Fruit fly (Drosophila melanogaster) whole organism, embryonic: ENCODE results near the gene CG13365.
A peak's percentile ranks its signal among the peaks of the same experiment; 100 is the strongest.

Experiments used
- Aef1 ChIP-seq: fragments of 200-800 bp; sonication (Bioruptor generic); IDR thresholded peaks from 3 replicates; pipeline ENCODE4 v1.3.6; 2022; ENCODE audit warnings: missing biosample characterization, missing genetic modification characterization
- Asciz ChIP-seq: fragments of 200-800 bp; sonication (Bioruptor generic); optimal IDR thresholded peaks from 2 replicates; lab custom pipeline; 2017; ENCODE audit warnings: missing biosample characterization, mild to moderate bottlenecking, missing genetic modification characterization, missing genetic modification reagents
- C15 ChIP-seq: fragments of 200-800 bp; sonication (Bioruptor generic); IDR thresholded peaks from 3 replicates; pipeline ENCODE4 v1.3.6; 2022; ENCODE audit warnings: missing biosample characterization, missing genetic modification characterization
- CG11093 ChIP-seq: fragments of 200-800 bp; sonication (Bioruptor generic); IDR thresholded peaks from 3 replicates; pipeline ENCODE4 v1.3.6; 2022; ENCODE audit warnings: missing biosample characterization, missing genetic modification characterization
- CG12071 ChIP-seq: fragments of 200-800 bp; sonication (Bioruptor generic); optimal IDR thresholded peaks from 3 replicates; lab custom pipeline; 2018; ENCODE audit warnings: missing biosample characterization, mild to moderate bottlenecking, missing genetic modification characterization
- CG12299 ChIP-seq: fragments of 200-800 bp; sonication (Bioruptor generic); optimal IDR thresholded peaks from 2 replicates; lab custom pipeline; 2018; ENCODE audit warnings: missing biosample characterization, mild to moderate bottlenecking, missing genetic modification characterization
- CG13287 ChIP-seq: fragments of 200-800 bp; sonication (Bioruptor generic); IDR thresholded peaks from 2 replicates; pipeline ENCODE4 v1.3.6; 2022; ENCODE audit warnings: missing biosample characterization, missing genetic modification characterization; ENCODE audit not compliant: partially characterized antibody
- CG13775 ChIP-seq: fragments of 200-800 bp; sonication (Bioruptor generic); optimal IDR thresholded peaks from 3 replicates; lab custom pipeline; 2017; ENCODE audit warnings: missing biosample characterization, mild to moderate bottlenecking, missing genetic modification characterization
- CG13894 ChIP-seq: fragments of 200-800 bp; sonication (Bioruptor generic); optimal IDR thresholded peaks from 3 replicates; lab custom pipeline; 2018; ENCODE audit warnings: missing biosample characterization, mild to moderate bottlenecking, missing genetic modification characterization, moderate library complexity
- CG14441 ChIP-seq: fragments of 200-800 bp; sonication (Bioruptor generic); IDR thresholded peaks from 2 replicates; pipeline ENCODE4 v1.3.6; 2022; ENCODE audit warnings: missing biosample characterization, missing genetic modification characterization
- CG15073 ChIP-seq: fragments of 200-800 bp; sonication (Bioruptor generic); optimal IDR thresholded peaks from 2 replicates; lab custom pipeline; 2016; ENCODE audit warnings: missing biosample characterization, missing genetic modification characterization
- CG15514 ChIP-seq: fragments of 200-800 bp; sonication (Bioruptor generic); optimal IDR thresholded peaks from 3 replicates; lab custom pipeline; 2017; ENCODE audit warnings: missing biosample characterization, missing genetic modification characterization, mild to moderate bottlenecking, moderate library complexity, missing genetic modification reagents
- CG17612 ChIP-seq: fragments of 200-800 bp; sonication (Bioruptor generic); IDR thresholded peaks from 2 replicates; pipeline ENCODE4 v1.3.6; 2022; ENCODE audit warnings: missing biosample characterization, missing genetic modification characterization
- CG1792 ChIP-seq: fragments of 200-800 bp; sonication (Bioruptor generic); optimal IDR thresholded peaks from 2 replicates; lab custom pipeline; 2016; ENCODE audit warnings: missing biosample characterization, missing genetic modification characterization
- CG2199 ChIP-seq: fragments of 200-800 bp; sonication (Bioruptor generic); IDR thresholded peaks from 3 replicates; pipeline ENCODE4 v1.3.6; 2022; ENCODE audit warnings: missing biosample characterization, missing genetic modification characterization
- CG3163 ChIP-seq: fragments of 200-800 bp; sonication (Bioruptor generic); optimal IDR thresholded peaks from 3 replicates; lab custom pipeline; 2016; ENCODE audit warnings: missing biosample characterization, missing genetic modification characterization
- CG33557 ChIP-seq: fragments of 200-800 bp; sonication (Bioruptor generic); optimal IDR thresholded peaks from 2 replicates; lab custom pipeline; 2019; ENCODE audit warnings: missing biosample characterization, mild to moderate bottlenecking, missing genetic modification characterization, moderate library complexity
- CG4360 ChIP-seq: fragments of 200-800 bp; sonication (Bioruptor generic); IDR thresholded peaks from 2 replicates; pipeline ENCODE4 v1.3.6; 2022; ENCODE audit warnings: missing biosample characterization, missing genetic modification characterization
- CG4404 ChIP-seq: fragments of 200-800 bp; sonication (Bioruptor generic); IDR thresholded peaks from 2 replicates; pipeline ENCODE4 v1.3.6; 2022; ENCODE audit warnings: missing biosample characterization, missing genetic modification characterization
- CG7372 ChIP-seq: fragments of 200-800 bp; sonication (Bioruptor generic); IDR thresholded peaks from 2 replicates; pipeline ENCODE4 v1.3.6; 2022; ENCODE audit warnings: missing biosample characterization, missing genetic modification characterization
- CG7556 ChIP-seq: fragments of 200-800 bp; sonication (Bioruptor generic); optimal IDR thresholded peaks from 2 replicates; lab custom pipeline; 2017; ENCODE audit warnings: missing biosample characterization, mild to moderate bottlenecking, missing genetic modification characterization
- CG8089 ChIP-seq: fragments of 200-800 bp; sonication (Bioruptor generic); optimal IDR thresholded peaks from 3 replicates; lab custom pipeline; 2016; ENCODE audit warnings: missing biosample characterization, missing genetic modification characterization
- CG9609 ChIP-seq: fragments of 200-800 bp; sonication (Bioruptor generic); optimal IDR thresholded peaks from 3 replicates; lab custom pipeline; 2016; ENCODE audit warnings: missing biosample characterization, missing genetic modification characterization
- CkIIα-i1 ChIP-seq: fragments of 200-800 bp; sonication (Bioruptor generic); IDR thresholded peaks from 2 replicates; pipeline ENCODE4 v1.3.6; 2022; ENCODE audit warnings: missing biosample characterization, missing genetic modification characterization
- CrebB ChIP-seq: fragments of 200-800 bp; sonication (Bioruptor generic); optimal IDR thresholded peaks from 3 replicates; lab custom pipeline; 2018; ENCODE audit warnings: missing biosample characterization, mild to moderate bottlenecking, missing genetic modification characterization
- Dek ChIP-seq: fragments of 200-800 bp; sonication (Bioruptor generic); optimal IDR thresholded peaks from 3 replicates; lab custom pipeline; 2019; ENCODE audit warnings: missing biosample characterization, mild to moderate bottlenecking, missing genetic modification characterization, moderate library complexity
- E2f1 ChIP-seq: fragments of 200-800 bp; sonication (Bioruptor generic); IDR thresholded peaks from 2 replicates; pipeline ENCODE4 v1.3.6; 2022; ENCODE audit warnings: missing biosample characterization, missing genetic modification characterization
- Ets65A ChIP-seq: fragments of 200-800 bp; sonication (Bioruptor generic); peaks from one replicate; lab custom pipeline; 2016; ENCODE audit warnings: missing biosample characterization, missing genetic modification characterization
- HLH3B ChIP-seq: fragments of 200-800 bp; sonication (Bioruptor generic); IDR thresholded peaks from 2 replicates; pipeline ENCODE4 v1.3.6; 2022; ENCODE audit warnings: missing biosample characterization, missing genetic modification characterization
- Hand ChIP-seq: fragments of 200-800 bp; sonication (Bioruptor generic); optimal IDR thresholded peaks from 2 replicates; lab custom pipeline; 2017; ENCODE audit warnings: mild to moderate bottlenecking, missing biosample characterization, missing genetic modification reagents, missing genetic modification characterization
- Hr3 ChIP-seq: fragments of 200-800 bp; sonication (Bioruptor generic); optimal IDR thresholded peaks from 3 replicates; lab custom pipeline; 2016; ENCODE audit warnings: missing biosample characterization, missing genetic modification characterization
- Kr ChIP-seq: fragments of 200-800 bp; sonication (Bioruptor generic); optimal IDR thresholded peaks from 2 replicates; lab custom pipeline; 2017; ENCODE audit warnings: missing biosample characterization, mild to moderate bottlenecking, missing genetic modification characterization
- MESR4 ChIP-seq: fragments of 200-800 bp; sonication (Bioruptor generic); optimal IDR thresholded peaks from 2 replicates; lab custom pipeline; 2018; ENCODE audit warnings: missing biosample characterization, mild to moderate bottlenecking, missing genetic modification characterization, moderate library complexity
- MTF-1 ChIP-seq: fragments of 200-800 bp; sonication (Bioruptor generic); optimal IDR thresholded peaks from 2 replicates; lab custom pipeline; 2018; ENCODE audit warnings: missing biosample characterization, mild to moderate bottlenecking, missing genetic modification characterization, borderline replicate concordance
- NC2α ChIP-seq: fragments of 200-800 bp; sonication (Bioruptor generic); optimal IDR thresholded peaks from 2 replicates; lab custom pipeline; 2016; ENCODE audit warnings: missing biosample characterization, missing genetic modification characterization
- Nf-YB ChIP-seq: fragments of 200-800 bp; sonication (Bioruptor generic); optimal IDR thresholded peaks from 3 replicates; lab custom pipeline; 2019; ENCODE audit warnings: missing biosample characterization, mild to moderate bottlenecking, missing genetic modification characterization, moderate library complexity
- YL-1 ChIP-seq: fragments of 200-800 bp; sonication (Bioruptor generic); optimal IDR thresholded peaks from 3 replicates; lab custom pipeline; 2017; ENCODE audit warnings: missing biosample characterization, mild to moderate bottlenecking, missing genetic modification characterization
- da ChIP-seq: fragments of 200-800 bp; sonication (Bioruptor generic); optimal IDR thresholded peaks from 2 replicates; lab custom pipeline; 2016; ENCODE audit warnings: missing biosample characterization, missing genetic modification characterization
- dm ChIP-seq: fragments of 200-800 bp; sonication (Bioruptor generic); optimal IDR thresholded peaks from 3 replicates; lab custom pipeline; 2016; ENCODE audit warnings: missing biosample characterization, missing genetic modification characterization
- dmrt11E ChIP-seq: fragments of 200-800 bp; sonication (Bioruptor generic); optimal IDR thresholded peaks from 3 replicates; lab custom pipeline; 2018; ENCODE audit warnings: missing biosample characterization, mild to moderate bottlenecking, missing genetic modification characterization, moderate library complexity
- esg ChIP-seq: fragments of 200-800 bp; sonication (Bioruptor generic); conservative IDR thresholded peaks from 2 replicates; pipeline ENCODE4 v1.3.6; 2022; ENCODE audit warnings: missing biosample characterization, missing genetic modification characterization
- gcm ChIP-seq: fragments of 200-800 bp; sonication (Bioruptor generic); optimal IDR thresholded peaks from 2 replicates; lab custom pipeline; 2019; ENCODE audit warnings: missing biosample characterization, mild to moderate bottlenecking, missing genetic modification characterization, moderate library complexity
- grn ChIP-seq: fragments of 200-800 bp; sonication (Bioruptor generic); optimal IDR thresholded peaks from 3 replicates; lab custom pipeline; 2017; ENCODE audit warnings: missing biosample characterization, missing genetic modification characterization
- gsb ChIP-seq: fragments of 200-800 bp; sonication (Bioruptor generic); IDR thresholded peaks from 2 replicates; pipeline ENCODE4 v1.3.6; 2022; ENCODE audit warnings: missing biosample characterization, missing genetic modification characterization
- gsb-n ChIP-seq: fragments of 200-800 bp; sonication (Bioruptor generic); optimal IDR thresholded peaks from 3 replicates; lab custom pipeline; 2018; ENCODE audit warnings: missing biosample characterization, mild to moderate bottlenecking, missing genetic modification characterization
- hth ChIP-seq: fragments of >200 bp; optimal IDR thresholded peaks from 2 replicates; lab custom pipeline; 2017; ENCODE audit warnings: inconsistent platforms
- inv ChIP-seq: fragments of 200-800 bp; sonication (Bioruptor generic); IDR thresholded peaks from 2 replicates; pipeline ENCODE4 v1.3.6; 2022; ENCODE audit warnings: missing biosample characterization, missing genetic modification characterization; ENCODE audit not compliant: partially characterized antibody
- kni ChIP-seq: fragments of 200-800 bp; sonication (Bioruptor generic); optimal IDR thresholded peaks from 3 replicates; lab custom pipeline; 2017; ENCODE audit warnings: mild to moderate bottlenecking, missing biosample characterization, missing genetic modification reagents, missing genetic modification characterization
- pho ChIP-seq: fragments of 200-800 bp; sonication (Bioruptor generic); optimal IDR thresholded peaks from 2 replicates; lab custom pipeline; 2016; ENCODE audit warnings: missing biosample characterization, missing genetic modification characterization
- seq ChIP-seq: fragments of 200-800 bp; sonication (Bioruptor generic); IDR thresholded peaks from 2 replicates; pipeline ENCODE4 v1.3.6; 2022; ENCODE audit warnings: missing biosample characterization, missing genetic modification characterization
- ssp ChIP-seq: fragments of 200-800 bp; sonication (Bioruptor generic); IDR thresholded peaks from 2 replicates; pipeline ENCODE4 v1.3.6; 2022; ENCODE audit warnings: missing biosample characterization, missing genetic modification characterization
- vvl ChIP-seq: fragments of 200-800 bp; sonication (Bioruptor generic); IDR thresholded peaks from 2 replicates; pipeline ENCODE4 v1.3.6; 2022; ENCODE audit warnings: missing biosample characterization, missing genetic modification characterization

The CG13365 gene

DNA sequence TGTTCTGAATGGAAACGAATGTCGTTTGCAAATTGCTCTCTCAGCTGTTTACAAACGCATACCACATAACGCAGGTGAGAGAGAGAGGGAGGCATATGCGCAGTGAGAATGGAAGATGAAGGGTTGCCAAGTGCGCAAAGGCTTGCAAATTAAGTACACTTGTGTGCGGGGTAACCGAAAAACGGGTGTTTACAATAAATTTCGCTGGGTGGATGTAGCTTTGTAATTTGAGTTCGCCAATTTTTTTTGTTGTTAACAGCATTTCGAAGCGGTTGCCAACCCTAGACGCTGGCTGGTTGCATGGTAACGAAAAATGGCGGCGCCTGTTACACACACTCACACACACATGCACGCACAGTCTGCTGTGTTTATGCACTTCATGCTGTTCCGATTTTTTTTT, 33.9 kb upstream of the CG13365 start (continued):
- peak; percentile 89 for TF ChIP-seq YL-1 (GFP tag; lab: Kevin White, UChicago)
- TF ChIP-seq C15 (GFP tag; lab: Robert Waterston, UW) = peak; percentile 82; the same call in 2 of the 3 replicates
- peak; percentile 89 for TF ChIP-seq CG4404 (GFP tag; lab: Robert Waterston, UW)
- peak; percentile 94 for TF ChIP-seq CrebB (tag; lab: Kevin White, UChicago)
- TF ChIP-seq CG15514 (GFP tag; lab: Kevin White, UChicago) = peak; percentile 91
- peak; percentile 98 for TF ChIP-seq vvl (GFP tag; lab: Robert Waterston, UW)
- TF ChIP-seq seq (GFP tag; lab: Robert Waterston, UW) = peak; percentile 96
- peak; percentile 87 for TF ChIP-seq da
- TF ChIP-seq Dek (tag; lab: Kevin White, UChicago) = peak; percentile 94
- TF ChIP-seq pho (GFP tag; lab: Kevin White, UChicago) = peak; percentile 88
- no peak for TF ChIP-seq CG13287
- TF ChIP-seq CG11093 (GFP tag; lab: Robert Waterston, UW) = peak; percentile 94
- peak; percentile 96 for TF ChIP-seq MTF-1 (GFP tag; lab: Kevin White, UChicago)
- peak; percentile 97 for TF ChIP-seq CG14441 (GFP tag; lab: Robert Waterston, UW)
- peak; percentile 93 for TF ChIP-seq CG8089 (GFP tag; lab: Kevin White, UChicago)
- TF ChIP-seq E2f1 (GFP tag; lab: Robert Waterston, UW) = peak; percentile 96
- TF ChIP-seq CG7556 (GFP tag; lab: Kevin White, UChicago) = peak; percentile 92
- peak; percentile 99 for TF ChIP-seq Ets65A (GFP tag; lab: Kevin White, UChicago)
- peak; percentile 95 for TF ChIP-seq CG9609 (GFP tag; lab: Kevin White, UChicago)
- peak; percentile 91 for TF ChIP-seq gsb (GFP tag; lab: Robert Waterston, UW)
- TF ChIP-seq CG4360 = peak; percentile 83
- TF ChIP-seq esg (GFP tag; lab: Robert Waterston, UW) = peak; percentile 92
- peak; percentile 93 for TF ChIP-seq CG13894 (tag; lab: Kevin White, UChicago)
- peak; percentile 92 for TF ChIP-seq CG17612 (GFP tag; lab: Robert Waterston, UW)
- peak; percentile 80 for TF ChIP-seq NC2α (GFP tag; lab: Kevin White, UChicago)
- peak; percentile 88 for TF ChIP-seq Hr3
- peak; percentile 97 for TF ChIP-seq CG2199 (GFP tag; lab: Robert Waterston, UW)
- peak; percentile 77 for TF ChIP-seq CG15073 (GFP tag; lab: Kevin White, UChicago)
- TF ChIP-seq Kr (GFP tag; lab: Kevin White, UChicago) = peak; percentile 81
- TF ChIP-seq CG3163 (GFP tag; lab: Kevin White, UChicago) = peak; percentile 75
- no peak for TF ChIP-seq inv (GFP tag; lab: Robert Waterston, UW)
- TF ChIP-seq dmrt11E (tag; lab: Kevin White, UChicago) = peak; percentile 87
- peak; percentile 92 for TF ChIP-seq CG33557
- peak; percentile 44 for TF ChIP-seq grn (GFP tag; lab: Kevin White, UChicago)
- TF ChIP-seq hth = no peak
- peak; percentile 90 for TF ChIP-seq gsb-n
- TF ChIP-seq MESR4 (GFP tag; lab: Kevin White, UChicago) = peak; percentile 55
- TF ChIP-seq CG12071 (GFP tag; lab: Kevin White, UChicago) = peak; percentile 98
- peak; percentile 96 for TF ChIP-seq HLH3B (GFP tag; lab: Robert Waterston, UW)
- TF ChIP-seq CG12299 (tag; lab: Kevin White, UChicago) = peak; percentile 92
- TF ChIP-seq kni (GFP tag; lab: Kevin White, UChicago) = peak; percentile 92
- peak; percentile 85 for TF ChIP-seq dm (GFP tag; lab: Kevin White, UChicago)
- TF ChIP-seq Nf-YB = peak; percentile 74
- peak; percentile 95 for TF ChIP-seq Aef1 (GFP tag; lab: Robert Waterston, UW)
- TF ChIP-seq CG7372 (GFP tag; lab: Robert Waterston, UW) = peak; percentile 97
- TF ChIP-seq CkIIα-i1 (GFP tag; lab: Robert Waterston, UW) = peak; percentile 84
- peak; percentile 85 for TF ChIP-seq ssp (GFP tag; lab: Robert Waterston, UW)
- TF ChIP-seq Hand (GFP tag; lab: Kevin White, UChicago) = peak; percentile 88
- TF ChIP-seq CG1792 (GFP tag; lab: Kevin White, UChicago) = peak; percentile 87
- peak; percentile 91 for TF ChIP-seq CG13775
- TF ChIP-seq Asciz = peak; percentile 94
- peak; percentile 92 for TF ChIP-seq gcm (GFP tag; lab: Kevin White, UChicago)
